Worm (Caenorhabditis elegans): ENCODE results near the gene frpr-9.

The frpr-9 gene

ce11 chrV:11007651-11008050 is 15.8 kb downstream of the frpr-9 start:
- TF ChIP-seq fos-1 (tag; optimal IDR thresholded peaks at IDR 0.05) (peak; percentile 25), ZK546.5 (tag; optimal IDR thresholded peaks at IDR 0.05) (no peak), blmp-1 (tag; optimal IDR thresholded peaks at IDR 0.05; ENCODE audit: insufficient read depth) (peak; percentile 11)

- TF ChIP-seq sma-9 (GFP tag; optimal IDR thresholded peaks at IDR 0.05) = peak; percentile 32
- no peak for TF ChIP-seq sma-9 (tag; optimal IDR thresholded peaks at IDR 0.05)
- peak; percentile 65 for TF ChIP-seq fos-1 (tag; optimal IDR thresholded peaks at IDR 0.05)
- no peak for TF ChIP-seq mbf-1 (tag; optimal IDR thresholded peaks at IDR 0.05)
These were observed 17.2 kb downstream of the frpr-9 start for ce11 chrV:11009124-11009524.

ce11 chrV:11010768-11011167 is 18.9 kb downstream of the frpr-9 start:
- TF ChIP-seq mdl-1 (tag; optimal IDR thresholded peaks at IDR 0.05) = no peak
- TF ChIP-seq nhr-21 (tag; optimal IDR thresholded peaks at IDR 0.05) = peak; percentile 32

- no peak for TF ChIP-seq sem-4 (tag; optimal IDR thresholded peaks at IDR 0.05)
- TF ChIP-seq unc-55 (GFP tag; optimal IDR thresholded peaks at IDR 0.05) = no peak
- TF ChIP-seq nhr-77 (tag; optimal IDR thresholded peaks at IDR 0.05) = no peak
- TF ChIP-seq fos-1 (tag; optimal IDR thresholded peaks at IDR 0.05) = no peak
- TF ChIP-seq sma-9 (GFP tag; optimal IDR thresholded peaks at IDR 0.05) = no peak
- TF ChIP-seq sma-9 (tag; optimal IDR thresholded peaks at IDR 0.05) = no peak
- TF ChIP-seq nhr-25 (tag; optimal IDR thresholded peaks at IDR 0.05) = no peak
- TF ChIP-seq ztf-1 (GFP tag; conservative IDR thresholded peaks at IDR 0.05) = no peak
- TF ChIP-seq lin-39 (tag; optimal IDR thresholded peaks at IDR 0.05) = no peak
- no peak for TF ChIP-seq elt-3 (tag; optimal IDR thresholded peaks at IDR 0.05)
- no peak for TF ChIP-seq nhr-6 (tag; optimal IDR thresholded peaks at IDR 0.05)
- TF ChIP-seq ceh-16 (tag; optimal IDR thresholded peaks at IDR 0.05) = no peak
- TF ChIP-seq unc-62 (GFP tag; optimal IDR thresholded peaks at IDR 0.05) = no peak
- TF ChIP-seq aly-2 (tag; optimal IDR thresholded peaks at IDR 0.05) = no peak
- no peak for TF ChIP-seq egl-27 (tag; optimal IDR thresholded peaks at IDR 0.05)
- TF ChIP-seq lsy-2 (tag; optimal IDR thresholded peaks at IDR 0.05) = no peak
- TF ChIP-seq R02D3.7 (tag; optimal IDR thresholded peaks at IDR 0.05) = no peak
- TF ChIP-seq mab-5 (tag; optimal IDR thresholded peaks at IDR 0.05) = no peak
- TF ChIP-seq ama-1 (optimal IDR thresholded peaks at IDR 0.05) = no peak
- no peak for TF ChIP-seq nhr-12 (tag; optimal IDR thresholded peaks at IDR 0.05)
These were observed 19.9 kb downstream of the frpr-9 start for ce11 chrV:11011807-11012206.

ce11 chrV:11012419-11012818 is 20.5 kb downstream of the frpr-9 start, which contains the start of gene C13G3.1:
Gene C13G3.1, minus strand, starts transcription at chrV:11012465.
- TF ChIP-seq mdl-1 (tag; optimal IDR thresholded peaks at IDR 0.05) (no peak), sma-9 (GFP tag; optimal IDR thresholded peaks at IDR 0.05) (no peak), sma-9 (tag; optimal IDR thresholded peaks at IDR 0.05) (no peak), gmeb-1 (tag; optimal IDR thresholded peaks at IDR 0.05) (no peak), lin-39 (tag; optimal IDR thresholded peaks at IDR 0.05) (no peak), nhr-129 (tag; optimal IDR thresholded peaks at IDR 0.05) (no peak), lin-13 (GFP tag; optimal IDR thresholded peaks at IDR 0.05) (no peak), alr-1 (tag; optimal IDR thresholded peaks at IDR 0.05) (no peak)

ce11 chrV:11013179-11013578 is 21.3 kb downstream of the frpr-9 start:
- no peak for TF ChIP-seq lin-11 (tag; optimal IDR thresholded peaks at IDR 0.05)
- TF ChIP-seq nhr-23 (tag; optimal IDR thresholded peaks at IDR 0.05) = no peak
- TF ChIP-seq nhr-6 (tag; optimal IDR thresholded peaks at IDR 0.05) = no peak
- TF ChIP-seq sma-3 (GFP tag; optimal IDR thresholded peaks at IDR 0.05) = no peak
- TF ChIP-seq Y55F3AM.14 (GFP tag; optimal IDR thresholded peaks at IDR 0.05) = no peak
- TF ChIP-seq elt-1 (tag; optimal IDR thresholded peaks at IDR 0.05) = no peak
- no peak for TF ChIP-seq ztf-1 (GFP tag; conservative IDR thresholded peaks at IDR 0.05)
- TF ChIP-seq nhr-129 (tag; optimal IDR thresholded peaks at IDR 0.05) = no peak

All from whole organism, L2 larva.